Fruit fly (Drosophila melanogaster): ENCODE results near the gene mthl6.

mthl6 gene

dm6 chr3L:7510414-7511384 is 24.9 kb downstream of the mthl6 start, which contains the start of gene CG7546 (continued):
- peak; percentile 51 for TF ChIP-seq Sox14 (GFP tag; optimal IDR thresholded peaks at IDR 0.05)
- TF ChIP-seq achi (GFP tag; optimal IDR thresholded peaks at IDR 0.05), result peak; percentile 92
- TF ChIP-seq CG8119 (GFP tag; IDR thresholded peaks at IDR 0.05), result 0 out of 3 replicates have a peak, but pooled peaks have one; percentile 16
- TF ChIP-seq fkh (GFP tag; optimal IDR thresholded peaks at IDR 0.05), result no peak
- peak; percentile 12 for TF ChIP-seq lz (GFP tag; optimal IDR thresholded peaks at IDR 0.05)
- TF ChIP-seq CG6808 (GFP tag; optimal IDR thresholded peaks at IDR 0.05), result no peak
- no peak for TF ChIP-seq CG6276 (GFP tag; optimal IDR thresholded peaks at IDR 0.05)
- no peak for TF ChIP-seq Met (GFP tag; optimal IDR thresholded peaks at IDR 0.05)
- TF ChIP-seq CG32006 (GFP tag; optimal IDR thresholded peaks at IDR 0.05), result peak; percentile 52
- peak; percentile 3 for TF ChIP-seq CG7368 (GFP tag; optimal IDR thresholded peaks at IDR 0.05)
- no peak for TF ChIP-seq Gug (GFP tag; IDR thresholded peaks at IDR 0.05)
- peak; percentile 47 for TF ChIP-seq CG31627 (GFP tag; optimal IDR thresholded peaks at IDR 0.05)
- peak; percentile 18 for TF ChIP-seq cyc (GFP tag; optimal IDR thresholded peaks at IDR 0.05)
- no peak for TF ChIP-seq Eip93F (GFP tag; optimal IDR thresholded peaks at IDR 0.05)
- TF ChIP-seq CG3032 (tag; optimal IDR thresholded peaks at IDR 0.05), result peak; percentile 25
- TF ChIP-seq Eip78C (GFP tag), result peak; percentile 82
- no peak for TF ChIP-seq Smox (GFP tag; optimal IDR thresholded peaks at IDR 0.05)
- TF ChIP-seq salr (GFP tag; optimal IDR thresholded peaks at IDR 0.05), result peak in 1 of 2 experiments; percentile 54
- TF ChIP-seq fd85E (GFP tag; optimal IDR thresholded peaks at IDR 0.05), result no peak
- TF ChIP-seq esn (GFP tag; optimal IDR thresholded peaks at IDR 0.05), result peak; percentile 41
- no peak for TF ChIP-seq Lpt (GFP tag; optimal IDR thresholded peaks at IDR 0.05)
- peak; percentile 15 for TF ChIP-seq CG8632 (GFP tag; optimal IDR thresholded peaks at IDR 0.05)
- TF ChIP-seq CG4318 (GFP tag; optimal IDR thresholded peaks at IDR 0.05), result no peak
- TF ChIP-seq Eip75B (GFP tag; optimal IDR thresholded peaks at IDR 0.05), result no peak
- TF ChIP-seq CG10669 (GFP tag; optimal IDR thresholded peaks at IDR 0.05), result no peak
- TF ChIP-seq CG34406 (GFP tag; optimal IDR thresholded peaks at IDR 0.05), result peak; percentile 24
- TF ChIP-seq CG10631 (GFP tag; optimal IDR thresholded peaks at IDR 0.05), result peak; percentile 44
- 0 out of 3 replicates have a peak, but pooled peaks have one; percentile 22 for TF ChIP-seq CG6163 (GFP tag; IDR thresholded peaks at IDR 0.05)

dm6 chr3L:7518351-7519102 is 32.8 kb downstream of the mthl6 start, which contains the start of gene ltl:
Gene ltl (plus strand): TSS chr3L:7518997.
- TF ChIP-seq CG1621 (tag; optimal IDR thresholded peaks at IDR 0.05), result no peak
- no peak for TF ChIP-seq Met (GFP tag; optimal IDR thresholded peaks at IDR 0.05)
- TF ChIP-seq fd85E (GFP tag; optimal IDR thresholded peaks at IDR 0.05), result no peak
- no peak for TF ChIP-seq Ets21C (GFP tag; optimal IDR thresholded peaks at IDR 0.05)
- TF ChIP-seq CG8119 (GFP tag; IDR thresholded peaks at IDR 0.05), result no peak
- no peak for TF ChIP-seq vri (GFP tag; optimal IDR thresholded peaks at IDR 0.05)
- TF ChIP-seq CG3919 (GFP tag; optimal IDR thresholded peaks at IDR 0.05), result peak; percentile 18
- no peak for TF ChIP-seq Hr38 (GFP tag; optimal IDR thresholded peaks at IDR 0.05)
- no peak for TF ChIP-seq salr (GFP tag; optimal IDR thresholded peaks at IDR 0.05)
- TF ChIP-seq CG6163 (GFP tag; IDR thresholded peaks at IDR 0.05), result peak; percentile 21; the same call in 1 of the 3 replicates
- peak; percentile 29 for TF ChIP-seq Eip78C (GFP tag)
- TF ChIP-seq Smox (GFP tag; optimal IDR thresholded peaks at IDR 0.05), result no peak
- TF ChIP-seq CG6854 (GFP tag; optimal IDR thresholded peaks at IDR 0.05), result no peak
- no peak for TF ChIP-seq svp (GFP tag)

dm6 chr3L:7519219-7519618 is 33.5 kb downstream of the mthl6 start:
- TF ChIP-seq CG8319 (GFP tag; optimal IDR thresholded peaks at IDR 0.05) (no peak), CG11902 (GFP tag; optimal IDR thresholded peaks at IDR 0.05) (no peak), CG6854 (GFP tag; optimal IDR thresholded peaks at IDR 0.05) (no peak), fkh (GFP tag; optimal IDR thresholded peaks at IDR 0.05) (no peak), Hr39 (GFP tag; optimal IDR thresholded peaks at IDR 0.05) (no peak), Ets96B (tag; optimal IDR thresholded peaks at IDR 0.05) (no peak), pdm3 (GFP tag; optimal IDR thresholded peaks at IDR 0.05) (no peak), lz (GFP tag; optimal IDR thresholded peaks at IDR 0.05) (no peak), dac (GFP tag; optimal IDR thresholded peaks at IDR 0.05) (no peak), Lpt (GFP tag; optimal IDR thresholded peaks at IDR 0.05) (no peak), CG10669 (GFP tag; optimal IDR thresholded peaks at IDR 0.05) (no peak), CG6792 (GFP tag; optimal IDR thresholded peaks at IDR 0.05) (no peak), CG3919 (GFP tag; optimal IDR thresholded peaks at IDR 0.05) (no peak), CG3032 (tag; optimal IDR thresholded peaks at IDR 0.05) (no peak), vri (GFP tag; optimal IDR thresholded peaks at IDR 0.05) (no peak), CG8632 (GFP tag; optimal IDR thresholded peaks at IDR 0.05) (no peak), Met (GFP tag; optimal IDR thresholded peaks at IDR 0.05) (no peak)

All from whole organism, prepupa.